Fruit fly (Drosophila melanogaster) whole organism, pupa: ENCODE results near the gene Dsor1.

Experiments
- CG10348 ChIP-seq: fragments of 200-800 bp; sonication (Bioruptor generic); IDR thresholded peaks from 2 replicates; pipeline ENCODE4 v1.3.6; 2022; ENCODE audit warnings: missing biosample characterization, missing genetic modification characterization
- CG12605 ChIP-seq: fragments of 200-800 bp; sonication (Bioruptor generic); IDR thresholded peaks from 2 replicates; pipeline ENCODE4 v1.3.6; 2022; ENCODE audit warnings: missing biosample characterization, missing genetic modification characterization
- CG13204 ChIP-seq: fragments of 200-800 bp; sonication (Bioruptor generic); optimal IDR thresholded peaks from 2 replicates; lab custom pipeline; 2018; ENCODE audit warnings: missing biosample characterization, mild to moderate bottlenecking, missing genetic modification characterization, moderate library complexity
- CG14655 ChIP-seq: fragments of 200-800 bp; sonication (Bioruptor generic); optimal IDR thresholded peaks from 3 replicates; lab custom pipeline; 2017; ENCODE audit warnings: mild to moderate bottlenecking, missing biosample characterization, missing genetic modification reagents, missing genetic modification characterization
- CG15710 ChIP-seq: fragments of 200-800 bp; sonication (Bioruptor generic); optimal IDR thresholded peaks from 2 replicates; lab custom pipeline; 2018; ENCODE audit warnings: missing biosample characterization, mild to moderate bottlenecking, missing genetic modification characterization, moderate library complexity
- CG17806 ChIP-seq: fragments of 200-800 bp; sonication (Bioruptor generic); optimal IDR thresholded peaks from 2 replicates; lab custom pipeline; 2018; ENCODE audit warnings: missing biosample characterization, mild to moderate bottlenecking, missing genetic modification characterization, moderate library complexity
- CG32121 ChIP-seq: fragments of 200-800 bp; sonication (Bioruptor generic); IDR thresholded peaks from 2 replicates; pipeline ENCODE4 v1.3.6; 2022; ENCODE audit warnings: missing biosample characterization, missing genetic modification characterization
- CG34367 ChIP-seq: fragments of 200-800 bp; sonication (Bioruptor generic); optimal IDR thresholded peaks from 2 replicates; lab custom pipeline; 2018; ENCODE audit warnings: missing biosample characterization, mild to moderate bottlenecking, missing genetic modification characterization
- CG4496 ChIP-seq: fragments of 200-800 bp; sonication (Bioruptor generic); IDR thresholded peaks from 3 replicates; pipeline ENCODE4 v1.3.6; 2022; ENCODE audit warnings: missing biosample characterization, missing genetic modification characterization
- CG8159 ChIP-seq: fragments of 200-800 bp; sonication (Bioruptor generic); optimal IDR thresholded peaks from 3 replicates; lab custom pipeline; 2018; ENCODE audit warnings: missing biosample characterization, mild to moderate bottlenecking, missing genetic modification characterization, moderate library complexity
- CG8301 ChIP-seq: fragments of 200-800 bp; sonication (Bioruptor generic); optimal IDR thresholded peaks from 2 replicates; lab custom pipeline; 2018; ENCODE audit warnings: missing biosample characterization, mild to moderate bottlenecking, missing genetic modification characterization
- CG9948 ChIP-seq: fragments of 200-800 bp; sonication (Bioruptor generic); optimal IDR thresholded peaks from 2 replicates; lab custom pipeline; 2018; ENCODE audit warnings: missing biosample characterization, mild to moderate bottlenecking, missing genetic modification characterization, moderate library complexity
- D1 ChIP-seq: fragments of 200-800 bp; sonication (Bioruptor generic); optimal IDR thresholded peaks from 2 replicates; lab custom pipeline; 2018; ENCODE audit warnings: missing biosample characterization, mild to moderate bottlenecking, missing genetic modification characterization, moderate library complexity
- EcR ChIP-seq: fragments of 200-800 bp; sonication (Bioruptor generic); optimal IDR thresholded peaks from 3 replicates; lab custom pipeline; 2019; ENCODE audit warnings: missing biosample characterization, missing genetic modification characterization, mild to moderate bottlenecking, moderate library complexity, missing genetic modification reagents
- Ets98B ChIP-seq: fragments of 200-800 bp; sonication (Bioruptor generic); IDR thresholded peaks from 2 replicates; pipeline ENCODE4 v1.3.6; 2022; ENCODE audit warnings: missing biosample characterization, missing genetic modification characterization
- Pif1A ChIP-seq: fragments of 200-800 bp; sonication (Bioruptor generic); optimal IDR thresholded peaks from 3 replicates; lab custom pipeline; 2016; ENCODE audit warnings: missing biosample characterization, missing genetic modification characterization
- Pif1B ChIP-seq: fragments of 200-800 bp; sonication (Bioruptor generic); optimal IDR thresholded peaks from 3 replicates; lab custom pipeline; 2016; ENCODE audit warnings: missing biosample characterization, missing genetic modification characterization
- Snoo ChIP-seq: fragments of 200-800 bp; sonication (Bioruptor generic); optimal IDR thresholded peaks from 3 replicates; lab custom pipeline; 2017; ENCODE audit warnings: missing biosample characterization, mild to moderate bottlenecking, missing genetic modification characterization, inconsistent platforms
- fd96Ca ChIP-seq: fragments of 200-800 bp; sonication (Bioruptor generic); IDR thresholded peaks from 3 replicates; pipeline ENCODE4 v1.3.6; 2022; ENCODE audit warnings: missing biosample characterization, missing genetic modification characterization
- gl ChIP-seq: fragments of 200-800 bp; sonication (Bioruptor generic); optimal IDR thresholded peaks from 2 replicates; lab custom pipeline; 2018; ENCODE audit warnings: missing biosample characterization, mild to moderate bottlenecking, missing genetic modification characterization
- rn ChIP-seq: fragments of 200-800 bp; sonication (Bioruptor generic); IDR thresholded peaks from 2 replicates; pipeline ENCODE4 v1.3.6; 2022; ENCODE audit warnings: missing biosample characterization, missing genetic modification characterization

The Dsor1 gene

DNA sequence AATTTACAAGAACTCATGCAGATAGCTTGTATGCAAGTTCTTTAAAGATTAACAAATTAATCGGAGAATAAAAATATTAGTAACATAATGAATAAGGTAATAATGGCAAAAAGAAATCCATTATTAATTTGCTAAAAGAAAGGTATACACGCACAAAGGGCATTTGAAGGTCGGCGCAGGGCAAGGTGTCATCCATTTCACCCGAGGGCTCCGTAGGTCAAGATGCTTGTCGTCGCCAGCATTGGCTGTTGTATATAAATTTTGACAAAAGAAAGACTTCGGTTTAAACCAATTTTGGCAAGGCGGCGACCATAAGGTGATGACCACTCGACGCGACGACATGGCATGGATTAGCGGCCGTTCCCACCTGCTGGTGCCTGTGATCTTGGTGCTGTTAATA is 22.0 kb upstream of the Dsor1 start, which contains the start of gene CG15370:
CG15370 (plus strand) TSS at position 301 of the 400 bp plus-strand sequence.
- TF ChIP-seq CG34367 (tag; lab: Kevin White, UChicago) (no peak), CG17806 (no peak), rn (no peak)

DNA sequence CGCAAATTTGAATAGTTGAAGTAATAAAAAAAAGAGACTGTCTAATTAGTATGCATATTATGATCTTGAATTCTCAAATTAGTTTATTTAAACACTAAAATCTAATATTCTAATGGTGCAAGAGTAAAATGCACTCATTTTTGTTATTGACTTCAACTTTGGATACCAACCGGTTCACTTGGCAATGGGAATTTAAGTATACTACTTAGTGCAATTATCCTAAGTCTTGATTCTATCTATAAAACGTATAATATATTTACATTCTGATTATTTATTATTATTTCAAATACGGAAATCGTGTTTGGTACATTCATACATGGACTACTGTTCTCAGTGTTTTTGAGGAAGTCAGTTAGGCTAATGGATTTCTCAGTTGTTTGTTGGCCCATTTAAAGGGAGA is 20.3 kb upstream of the Dsor1 start, which contains the start of gene Gr8a:
Gr8a (plus strand) TSS at position 301 of the 400 bp plus-strand sequence.
- TF ChIP-seq Snoo (tag; lab: Kevin White, UChicago), result no peak
- TF ChIP-seq EcR, result no peak
- no peak for TF ChIP-seq CG4496 (GFP tag; lab: Robert Waterston, UW)
- no peak for TF ChIP-seq CG8301 (tag; lab: Kevin White, UChicago)
- TF ChIP-seq Pif1B (GFP tag; lab: Kevin White, UChicago), result no peak
- TF ChIP-seq CG15710 (tag; lab: Kevin White, UChicago), result no peak
- TF ChIP-seq CG32121 (GFP tag; lab: Robert Waterston, UW), result no peak
- TF ChIP-seq CG8159 (tag; lab: Kevin White, UChicago), result no peak
- no peak for TF ChIP-seq CG34367 (tag; lab: Kevin White, UChicago)
- no peak for TF ChIP-seq CG12605 (GFP tag; lab: Robert Waterston, UW)
- TF ChIP-seq CG14655 (GFP tag; lab: Kevin White, UChicago), result no peak
- no peak for TF ChIP-seq Pif1A (GFP tag; lab: Kevin White, UChicago)
- TF ChIP-seq gl (tag; lab: Kevin White, UChicago), result no peak
- no peak for TF ChIP-seq CG9948
- no peak for TF ChIP-seq D1 (tag; lab: Kevin White, UChicago)
- no peak for TF ChIP-seq Ets98B (GFP tag; lab: Robert Waterston, UW)
- TF ChIP-seq CG17806, result no peak
- TF ChIP-seq CG10348, result no peak
- TF ChIP-seq, all 21 proteins: peak for 0

DNA sequence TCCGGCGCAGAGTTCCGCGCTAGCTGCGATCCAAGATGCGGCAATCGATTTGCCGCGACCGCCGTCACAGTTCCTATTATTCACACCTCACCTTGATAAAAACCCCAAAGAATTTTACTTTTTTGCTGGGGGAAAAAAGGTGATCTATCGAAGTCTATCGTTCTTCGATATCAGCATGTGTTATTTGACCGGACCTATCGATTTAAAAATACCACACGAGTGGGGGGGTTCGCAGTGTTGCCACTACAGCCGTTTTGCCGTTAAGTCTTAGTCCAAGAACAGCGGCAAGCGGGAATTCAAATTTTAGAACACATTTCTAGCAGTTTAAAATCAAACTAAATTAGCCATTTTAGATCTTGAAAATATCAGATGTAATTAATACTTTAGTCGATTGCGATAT is 14.9 kb upstream of the Dsor1 start, which contains the start of gene CG12121:
CG12121 (minus strand) TSS at position 180 of the 400 bp plus-strand sequence.
- TF ChIP-seq Pif1B (GFP tag; lab: Kevin White, UChicago), result no peak
- no peak for TF ChIP-seq CG10348

DNA sequence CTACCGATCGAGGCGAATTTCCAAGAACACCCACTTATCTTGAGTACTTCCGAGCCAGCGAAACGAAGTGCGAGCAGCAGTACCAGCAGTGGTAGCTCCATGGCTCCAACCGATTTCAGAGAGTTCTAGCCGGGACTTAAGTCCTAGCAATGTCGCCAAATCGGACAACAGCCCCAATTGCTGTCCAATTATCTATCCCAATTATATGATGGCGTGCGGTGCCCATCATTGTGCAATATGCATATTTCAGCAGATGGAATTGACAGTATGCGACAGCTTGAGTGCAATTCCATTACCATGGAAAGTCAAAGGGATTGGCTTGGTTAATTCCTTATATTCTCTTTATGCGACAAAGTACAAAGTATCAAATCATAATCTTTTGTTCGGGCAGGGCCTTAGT is 10.7 kb upstream of the Dsor1 start, which contains the start of gene Ir8a:
Ir8a (minus strand) TSS at position 101 of the 400 bp plus-strand sequence.
- TF ChIP-seq CG14655 (GFP tag; lab: Kevin White, UChicago), result no peak
- TF ChIP-seq rn, result no peak
- TF ChIP-seq CG10348, result no peak
- TF ChIP-seq D1 (tag; lab: Kevin White, UChicago), result no peak
- no peak for TF ChIP-seq CG9948
- TF ChIP-seq CG34367 (tag; lab: Kevin White, UChicago), result no peak
- no peak for TF ChIP-seq gl (tag; lab: Kevin White, UChicago)
- TF ChIP-seq CG4496 (GFP tag; lab: Robert Waterston, UW), result no peak
- TF ChIP-seq CG15710 (tag; lab: Kevin White, UChicago), result no peak
- TF ChIP-seq Pif1A (GFP tag; lab: Kevin White, UChicago), result no peak
- TF ChIP-seq CG13204, result no peak
- TF ChIP-seq Ets98B (GFP tag; lab: Robert Waterston, UW), result no peak
- TF ChIP-seq Snoo (tag; lab: Kevin White, UChicago), result no peak
- TF ChIP-seq Pif1B (GFP tag; lab: Kevin White, UChicago), result no peak

DNA sequence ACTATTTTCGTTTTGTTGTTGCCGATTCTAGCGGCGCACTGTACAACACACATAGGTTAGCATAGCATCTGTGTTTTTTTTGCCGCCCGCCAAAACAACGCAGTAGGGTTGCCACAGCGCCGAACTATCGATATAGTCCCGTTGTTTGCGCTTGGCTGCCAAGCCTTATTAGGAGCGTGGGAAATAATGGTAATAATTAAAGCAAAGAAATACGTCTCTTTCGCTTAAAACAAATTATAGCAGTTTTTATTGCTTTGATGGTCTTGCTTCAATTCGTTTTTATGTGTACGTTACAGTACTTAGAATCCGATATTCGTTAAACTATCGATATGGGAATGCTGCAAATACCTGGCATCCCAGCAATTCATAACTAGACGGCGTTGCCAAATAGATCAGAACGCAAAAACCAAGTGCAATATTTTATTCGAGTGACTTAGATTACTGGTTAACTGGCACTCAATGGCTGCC is 3.7 kb upstream of the Dsor1 start, which contains the start of the genes mxc and Larp7:
mxc (minus strand) TSS at position 51 of the 468 bp plus-strand sequence.
Larp7 (plus strand) TSS at position 401 of the 468 bp plus-strand sequence.
- peak; percentile 9 for TF ChIP-seq CG17806
- no peak for TF ChIP-seq Pif1A (GFP tag; lab: Kevin White, UChicago)
- no peak for TF ChIP-seq rn
- TF ChIP-seq CG12605 (GFP tag; lab: Robert Waterston, UW), result no peak
- TF ChIP-seq CG8301 (tag; lab: Kevin White, UChicago), result no peak
- no peak for TF ChIP-seq Snoo (tag; lab: Kevin White, UChicago)
- peak; percentile 53 for TF ChIP-seq CG15710 (tag; lab: Kevin White, UChicago)
- TF ChIP-seq Ets98B (GFP tag; lab: Robert Waterston, UW), result 0 out of 2 replicates have a peak, but pooled peaks have one; percentile 9
- no peak for TF ChIP-seq D1 (tag; lab: Kevin White, UChicago)
- no peak for TF ChIP-seq CG8159 (tag; lab: Kevin White, UChicago)
- peak; percentile 13 for TF ChIP-seq CG9948
- TF ChIP-seq CG4496 (GFP tag; lab: Robert Waterston, UW), result no peak
- peak; percentile 47; the same call in 1 of the 3 replicates for TF ChIP-seq fd96Ca (GFP tag; lab: Robert Waterston, UW)

DNA sequence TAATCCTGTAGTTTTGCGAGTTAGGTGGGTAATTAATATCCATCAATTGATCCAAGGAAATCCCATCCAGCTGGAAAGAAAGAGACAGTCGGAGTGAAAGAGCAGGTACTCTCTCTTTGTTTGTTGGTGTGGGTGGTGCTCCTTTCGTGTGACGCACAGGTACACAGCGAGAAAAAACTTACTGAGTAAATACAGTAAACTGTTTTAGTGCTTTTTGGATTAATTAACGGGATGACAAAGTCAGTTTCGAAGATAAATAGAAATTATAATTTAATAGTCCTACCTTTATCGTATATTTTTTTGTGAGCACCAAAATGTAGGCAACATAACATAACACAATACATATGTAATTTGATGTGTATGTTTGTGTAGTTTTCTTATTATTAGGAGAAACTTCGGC is 898 bp downstream of the Dsor1 start:
- TF ChIP-seq CG17806 (peak; percentile 53), CG15710 (tag; lab: Kevin White, UChicago) (peak; percentile 52), CG13204 (no peak), Pif1A (GFP tag; lab: Kevin White, UChicago) (no peak), CG4496 (GFP tag; lab: Robert Waterston, UW) (peak; percentile 65; the same call in 2 of the 3 replicates), Pif1B (GFP tag; lab: Kevin White, UChicago) (peak; percentile 29), Ets98B (GFP tag; lab: Robert Waterston, UW) (peak; percentile 33; the same call in 1 of the 2 replicates), CG8159 (tag; lab: Kevin White, UChicago) (peak; percentile 58), CG34367 (tag; lab: Kevin White, UChicago) (peak; percentile 36), CG9948 (peak; percentile 31), CG8301 (tag; lab: Kevin White, UChicago) (peak; percentile 58), CG10348 (no peak), EcR (no peak), gl (tag; lab: Kevin White, UChicago) (no peak), CG12605 (GFP tag; lab: Robert Waterston, UW) (peak; percentile 64)
